Worm (Caenorhabditis elegans) whole organism, dauer: ENCODE measurements around the gene phlp-2.

Source experiments
- unc-62 ChIP-seq: sonication (generic microtip); optimal IDR thresholded peaks from 2 replicates; lab custom pipeline; 2017; ENCODE audit warnings: missing biosample characterization, missing genetic modification reagents, missing genetic modification characterization

phlp-2 gene

DNA sequence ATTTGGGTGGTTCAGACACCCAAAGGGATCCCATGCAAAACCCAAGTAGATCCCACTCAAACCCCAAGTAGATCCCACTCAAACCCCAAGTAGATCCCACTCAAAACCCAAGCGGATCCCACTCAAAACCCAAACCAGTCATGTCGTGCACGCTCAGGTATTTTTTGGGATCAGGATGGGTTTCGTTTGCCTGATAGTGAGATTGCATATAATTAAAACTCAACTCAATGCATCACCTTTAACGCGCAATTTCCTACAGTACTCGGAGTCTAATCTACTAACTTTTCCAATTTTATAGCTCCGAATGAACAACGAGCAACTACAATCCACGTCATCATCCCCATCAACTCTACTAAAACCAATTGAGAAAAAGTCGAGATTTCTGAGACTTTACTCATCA, at the start of gene phlp-2:
Gene phlp-2, plus strand, starts transcription at position 301 of the 400 bp plus-strand sequence.
- no peak for TF ChIP-seq unc-62 (GFP tag; lab: Kevin White, UChicago)

DNA sequence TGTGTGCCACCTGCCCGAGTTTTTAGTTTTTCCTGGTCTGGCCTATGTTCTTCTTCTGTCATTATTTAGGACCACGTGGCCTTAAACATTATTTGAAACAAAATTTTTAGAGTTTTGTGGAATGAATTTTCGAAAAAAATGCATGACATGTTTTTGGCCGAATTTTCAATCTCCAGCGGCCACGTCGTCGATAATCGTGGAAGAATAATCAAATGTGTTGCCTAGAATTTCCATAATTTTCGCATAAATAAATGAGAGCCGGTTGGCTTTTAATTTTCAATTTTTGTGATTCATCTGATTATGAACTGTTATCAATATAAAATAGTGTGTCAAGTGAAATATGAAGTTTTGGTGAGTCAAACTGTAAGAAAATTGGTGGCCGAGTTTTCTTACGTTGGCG, 48.4 kb upstream of the phlp-2 start, which contains the start of gene C01G12.16:
Gene C01G12.16, plus strand, starts transcription at position 301 of the 400 bp plus-strand sequence.
- no peak for TF ChIP-seq unc-62 (GFP tag; lab: Kevin White, UChicago)

DNA sequence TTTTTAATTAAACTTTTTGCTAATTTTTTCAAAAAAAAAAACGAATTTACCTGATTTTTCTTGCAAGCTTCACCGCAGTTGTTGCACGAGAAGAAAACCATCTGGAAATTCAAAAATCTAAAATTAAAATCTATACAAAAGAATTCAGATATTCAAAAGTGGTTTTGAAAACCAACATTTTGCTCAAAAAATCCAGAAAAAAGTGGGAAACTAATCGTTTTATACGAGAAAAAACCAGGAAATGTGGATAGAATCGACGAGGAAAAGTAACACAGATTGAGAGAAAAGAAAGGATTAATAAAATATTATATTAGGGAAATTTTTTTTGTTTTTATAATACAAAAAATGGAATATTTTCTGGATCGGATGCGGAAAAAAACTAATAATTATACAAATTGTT, 45.2 kb upstream of the phlp-2 start, which contains the start of gene C16C10.8:
Gene C16C10.8, minus strand, starts transcription at position 101 of the 400 bp plus-strand sequence.
- no peak for TF ChIP-seq unc-62 (GFP tag; lab: Kevin White, UChicago)

ce11 chrIII:4166745-4167144, 42.5 kb upstream of the phlp-2 start, which contains the start of gene rnf-5:
Gene rnf-5 (minus strand): TSS chrIII:4166845.
- no peak for TF ChIP-seq unc-62 (GFP tag; lab: Kevin White, UChicago)

DNA sequence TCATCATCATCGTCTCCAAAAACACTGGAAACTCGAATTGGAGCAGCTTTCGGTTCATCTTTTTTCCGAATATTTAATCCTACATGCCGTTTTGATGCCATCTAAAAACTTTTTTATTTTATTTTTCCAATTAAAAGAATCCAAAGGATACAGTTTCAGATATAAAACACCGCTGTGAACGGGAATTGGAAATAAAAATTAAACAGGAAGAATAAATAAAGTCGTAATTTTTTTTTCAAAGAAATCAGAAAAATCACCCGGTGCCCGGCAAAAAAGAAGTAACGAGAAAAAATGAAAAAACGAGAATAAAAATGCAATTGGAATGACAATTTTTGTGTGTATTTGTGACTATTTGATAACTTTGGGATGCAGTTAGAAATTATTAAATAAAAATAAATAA, 40.6 kb upstream of the phlp-2 start, which contains the start of gene ccdc-55:
Gene ccdc-55, minus strand, starts transcription at position 101 of the 400 bp plus-strand sequence.
- TF ChIP-seq unc-62 (GFP tag; lab: Kevin White, UChicago) = no peak

- TF ChIP-seq unc-62 (GFP tag; lab: Kevin White, UChicago) = no peak
Observed at ce11 chrIII:4170903-4171377, 38.3 kb upstream of the phlp-2 start, which contains the start of the genes rnf-121 and C16C10.4. Gene rnf-121 (minus strand): TSS chrIII:4170953. Gene C16C10.4 (plus strand): TSS chrIII:4171336.

ce11 chrIII:4172210-4172609, 37.1 kb upstream of the phlp-2 start:
- TF ChIP-seq unc-62 (GFP tag; lab: Kevin White, UChicago) = no peak

ce11 chrIII:4175489-4175888, 33.8 kb upstream of the phlp-2 start:
- no peak for TF ChIP-seq unc-62 (GFP tag; lab: Kevin White, UChicago)

DNA sequence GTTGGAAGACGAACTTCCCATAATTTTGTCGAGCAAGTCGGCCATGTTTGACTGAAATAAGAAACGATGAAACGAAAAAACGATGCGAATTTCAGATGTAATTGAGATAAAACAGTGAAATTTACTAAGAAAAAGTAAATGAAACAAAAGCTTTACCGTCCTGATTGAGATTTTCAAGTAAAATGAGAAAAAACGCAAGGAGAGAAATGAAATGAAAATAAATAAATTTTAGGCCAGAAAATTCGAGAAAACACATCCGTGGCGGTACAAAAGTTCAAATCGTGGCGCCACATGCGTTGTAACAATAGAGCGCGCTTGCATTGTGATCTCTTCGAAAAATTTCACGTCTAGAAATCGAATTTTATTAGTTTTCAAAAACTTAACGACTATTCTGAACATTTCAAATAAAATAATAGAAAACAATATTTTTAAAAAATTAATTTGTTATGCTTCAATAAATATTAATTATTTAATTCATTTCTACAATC, 33.1 kb upstream of the phlp-2 start, which contains the start of the genes hrde-1 and C16C10.13:
Gene hrde-1, minus strand, starts transcription at position 51 of the 488 bp plus-strand sequence.
Gene C16C10.13, plus strand, starts transcription at position 332 of the 488 bp plus-strand sequence.
- TF ChIP-seq unc-62 (GFP tag; lab: Kevin White, UChicago) = no peak

DNA sequence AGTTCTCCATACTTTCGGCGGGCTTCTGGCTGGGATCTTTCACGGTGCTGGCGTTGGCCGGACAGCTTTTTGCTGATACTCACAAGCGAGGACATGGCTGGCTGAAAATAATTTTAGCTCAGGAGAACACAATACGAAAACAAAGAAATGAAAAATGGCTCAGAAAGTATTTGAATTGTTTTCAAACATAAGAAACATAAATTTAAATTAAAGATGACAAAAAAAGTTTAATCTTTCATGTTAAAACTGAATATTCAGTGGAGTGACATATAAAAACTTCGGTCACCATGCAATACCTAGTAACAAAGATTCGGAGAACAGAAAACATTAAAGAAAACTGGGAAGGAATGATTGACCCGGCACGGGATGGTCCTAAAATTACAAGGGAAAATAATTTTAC, 30.7 kb upstream of the phlp-2 start, which contains the start of gene C16C10.2:
Gene C16C10.2, minus strand, starts transcription at position 101 of the 400 bp plus-strand sequence.
- no peak for TF ChIP-seq unc-62 (GFP tag; lab: Kevin White, UChicago)

DNA sequence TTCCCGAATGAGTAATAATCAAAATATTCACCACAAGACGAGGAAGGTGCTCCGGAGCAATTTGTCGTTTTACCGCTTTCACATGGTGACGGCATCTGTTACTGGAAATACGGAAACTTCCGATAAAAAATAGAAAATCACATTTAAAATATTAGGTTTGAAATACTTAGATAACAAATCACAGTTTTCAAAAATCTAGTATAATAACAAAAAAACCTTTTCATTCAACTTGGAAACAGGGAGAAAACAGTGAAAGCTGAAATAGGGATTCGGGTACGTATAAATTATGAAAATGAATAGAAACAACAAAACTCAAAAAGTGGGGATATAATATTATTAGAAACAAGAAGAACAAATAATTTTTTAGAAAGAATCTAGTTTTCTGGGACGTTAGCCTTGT, 27.9 kb upstream of the phlp-2 start, which contains the start of gene C16C10.1:
Gene C16C10.1, minus strand, starts transcription at position 101 of the 400 bp plus-strand sequence.
- no peak for TF ChIP-seq unc-62 (GFP tag; lab: Kevin White, UChicago)

DNA sequence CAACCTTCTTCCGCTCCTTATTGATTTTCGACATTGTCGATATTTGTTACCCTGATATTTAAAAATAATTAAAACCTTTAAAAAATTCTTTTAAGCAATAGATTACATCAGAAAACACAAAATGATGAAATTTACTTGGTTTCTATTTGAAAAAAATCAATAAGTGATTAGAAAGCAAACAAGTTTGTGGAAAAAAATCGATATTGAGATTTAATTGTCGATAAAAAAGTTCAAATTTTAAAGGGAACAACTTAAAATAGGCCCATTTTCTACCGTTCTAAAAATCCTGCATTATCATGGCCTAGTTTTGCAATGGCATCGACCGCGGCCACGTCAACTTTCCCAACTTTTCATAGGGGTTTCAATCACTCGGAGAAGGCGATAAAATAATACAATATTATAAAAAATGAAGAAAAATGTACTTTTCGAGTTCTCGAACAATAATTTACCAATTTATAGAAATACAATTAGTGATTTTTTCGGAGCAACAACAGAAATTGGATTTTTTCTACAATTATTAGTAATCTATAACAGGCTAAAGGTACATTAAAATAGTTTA, 22.5 kb upstream of the phlp-2 start, which contains the start of gene lars-1:
Gene lars-1, minus strand, starts transcription at position 51 of the 559 bp plus-strand sequence.
- TF ChIP-seq unc-62 (GFP tag; lab: Kevin White, UChicago) = no peak

ce11 chrIII:4187845-4188244, 21.4 kb upstream of the phlp-2 start, which contains the start of gene R74.2:
Gene R74.2 (plus strand): TSS chrIII:4188160.
- TF ChIP-seq unc-62 (GFP tag; lab: Kevin White, UChicago) = no peak

DNA sequence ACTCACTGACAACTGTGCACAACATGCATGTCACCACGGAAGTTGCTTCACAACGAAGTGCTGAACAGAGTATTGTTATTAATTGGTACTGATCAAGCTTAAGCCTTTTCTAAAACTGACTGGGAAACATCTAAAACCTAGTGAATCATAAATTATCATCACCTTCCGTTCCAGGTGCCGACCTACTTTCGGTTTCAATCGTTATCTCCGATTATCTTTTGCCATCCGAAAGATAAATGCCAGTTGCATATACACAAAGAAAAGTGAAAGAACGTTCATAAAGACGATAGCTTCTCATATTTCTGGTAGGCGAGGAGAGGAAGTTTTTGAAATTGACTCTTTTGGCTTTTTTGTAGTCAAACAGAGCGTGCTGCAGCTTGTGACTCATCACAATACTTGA, 19.7 kb upstream of the phlp-2 start:
- TF ChIP-seq unc-62 (GFP tag; lab: Kevin White, UChicago) = no peak

ce11 chrIII:4190241-4190640, 19.0 kb upstream of the phlp-2 start, which contains the start of gene spp-28:
Gene spp-28 (minus strand): TSS chrIII:4190341.
- no peak for TF ChIP-seq unc-62 (GFP tag; lab: Kevin White, UChicago)

DNA sequence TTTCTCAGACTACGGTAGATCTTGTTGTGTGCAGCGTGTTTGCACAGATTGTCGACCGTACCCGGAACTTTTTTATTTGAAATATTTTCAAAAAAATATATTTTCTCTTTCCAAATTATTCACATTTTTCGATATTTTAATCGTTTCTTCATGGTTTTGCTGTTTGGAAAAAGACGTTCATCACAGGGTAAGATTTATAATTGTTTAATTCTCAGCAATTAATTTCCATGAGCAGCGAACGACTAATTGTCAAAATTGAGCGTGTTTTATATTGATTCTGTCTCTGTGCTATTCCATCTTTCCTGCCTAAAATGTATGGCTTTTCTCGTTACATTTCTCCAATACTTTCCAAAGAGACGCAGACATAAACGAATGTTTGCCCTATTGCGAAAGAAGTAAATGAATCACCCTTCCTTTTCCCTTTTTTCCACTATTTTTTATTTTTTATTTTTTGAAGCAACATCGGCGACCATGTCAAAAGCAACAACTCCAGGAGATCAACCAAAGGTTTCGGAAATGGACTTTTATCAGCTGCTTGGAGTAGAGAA, 18.1 kb upstream of the phlp-2 start, which contains the start of gene dnj-16:
Gene dnj-16, plus strand, starts transcription at position 51 of the 548 bp plus-strand sequence.
- TF ChIP-seq unc-62 (GFP tag; lab: Kevin White, UChicago) = no peak
